Worm (Caenorhabditis elegans) whole organism, L2 larva: ENCODE measurements around the gene col-164.

Experiments used
- alr-1 ChIP-seq: fragments of 150-350 bp; optimal IDR thresholded peaks from 2 replicates; lab custom pipeline; 2014; ENCODE audit warnings: missing biosample characterization, missing genetic modification characterization
- aly-2 ChIP-seq: fragments of 150-350 bp; optimal IDR thresholded peaks from 2 replicates; lab custom pipeline; 2014; ENCODE audit warnings: missing biosample characterization, missing genetic modification characterization
- ceh-16 ChIP-seq: fragments of 150-350 bp; optimal IDR thresholded peaks from 2 replicates; lab custom pipeline; 2014; ENCODE audit warnings: missing biosample characterization, missing genetic modification characterization
- ceh-82 ChIP-seq: fragments of 150-350 bp; optimal IDR thresholded peaks from 2 replicates; lab custom pipeline; 2014; ENCODE audit warnings: missing biosample characterization, missing genetic modification characterization
- lin-11 ChIP-seq: fragments of 150-350 bp; sonication (generic microtip); optimal IDR thresholded peaks from 2 replicates; lab custom pipeline; 2014; ENCODE audit warnings: missing biosample characterization, missing genetic modification characterization, inconsistent platforms, mixed read lengths
- lin-13 ChIP-seq: fragments of 150-350 bp; optimal IDR thresholded peaks from 2 replicates; lab custom pipeline; 2014; ENCODE audit warnings: missing biosample characterization, missing genetic modification reagents, missing genetic modification characterization
- nhr-25 ChIP-seq: fragments of 150-350 bp; sonication (generic microtip); optimal IDR thresholded peaks from 3 replicates; lab custom pipeline; 2014; ENCODE audit warnings: missing biosample characterization, missing genetic modification characterization
- nhr-6 ChIP-seq: fragments of 150-350 bp; optimal IDR thresholded peaks from 2 replicates; lab custom pipeline; 2014; ENCODE audit warnings: missing biosample characterization, missing genetic modification characterization
- nhr-77 ChIP-seq: fragments of 150-350 bp; optimal IDR thresholded peaks from 2 replicates; lab custom pipeline; 2014; ENCODE audit warnings: missing biosample characterization, missing genetic modification characterization
- snpc-4 ChIP-seq: fragments of 150-350 bp; optimal IDR thresholded peaks from 2 replicates; lab custom pipeline; 2014; ENCODE audit warnings: missing biosample characterization, missing genetic modification characterization
- unc-55 ChIP-seq: fragments of 150-350 bp; sonication (generic microtip); optimal IDR thresholded peaks from 3 replicates; lab custom pipeline; 2014; ENCODE audit warnings: missing biosample characterization, missing genetic modification reagents, missing genetic modification characterization
- zag-1 ChIP-seq: fragments of 150-350 bp; optimal IDR thresholded peaks from 2 replicates; lab custom pipeline; 2014; ENCODE audit warnings: missing biosample characterization, missing genetic modification characterization
- ztf-11 ChIP-seq: sonication (generic microtip); optimal IDR thresholded peaks from 2 replicates; lab custom pipeline; 2017; ENCODE audit warnings: missing biosample characterization, missing genetic modification characterization
- ztf-4 ChIP-seq: fragments of 150-350 bp; optimal IDR thresholded peaks from 2 replicates; lab custom pipeline; 2014; ENCODE audit warnings: missing biosample characterization, missing genetic modification characterization

DNA sequence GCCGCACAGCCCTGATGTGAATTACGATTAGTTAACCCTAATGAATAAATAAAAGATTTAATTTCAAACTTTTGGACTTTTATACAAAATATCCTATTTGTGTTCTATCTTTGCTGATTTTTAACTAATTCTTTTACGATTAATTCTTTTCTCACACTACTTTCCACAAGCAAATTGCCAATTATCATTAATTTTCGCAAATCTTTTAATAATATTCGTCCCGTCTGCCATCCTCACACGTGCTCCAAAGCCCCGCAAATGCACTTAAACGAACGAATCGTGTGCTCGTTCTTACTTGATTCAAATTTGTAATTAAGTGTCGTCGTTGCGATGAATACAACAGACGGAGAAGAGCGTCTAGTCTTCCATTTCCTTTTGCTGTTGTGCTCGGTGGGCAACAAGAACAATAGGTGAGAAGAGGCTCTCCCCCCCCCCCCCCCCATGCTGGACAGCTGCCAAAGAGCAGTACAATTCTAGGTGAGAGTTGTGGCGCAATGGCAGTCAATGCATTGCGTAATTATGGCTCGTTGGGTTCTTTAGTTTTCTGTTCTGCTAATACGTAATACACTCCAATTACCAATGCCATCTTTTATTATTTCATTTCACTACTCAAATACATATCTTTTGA, 48.6 kb upstream of the col-164 start:
- TF ChIP-seq alr-1 (no peak), aly-2 (no peak), nhr-6 (tag; lab: Kevin White, UChicago) (no peak), ceh-82 (tag; lab: Kevin White, UChicago) (no peak), lin-13 (GFP tag; lab: Kevin White, UChicago) (no peak), unc-55 (GFP tag; lab: Kevin White, UChicago) (no peak), nhr-25 (no peak), zag-1 (tag; lab: Kevin White, UChicago) (no peak), ztf-4 (tag; lab: Kevin White, UChicago) (no peak), nhr-77 (tag; lab: Kevin White, UChicago) (no peak), snpc-4 (no peak), ztf-11 (tag; lab: Kevin White, UChicago) (no peak), ceh-16 (tag; lab: Kevin White, UChicago) (no peak), lin-11 (tag; lab: Kevin White, UChicago) (no peak)
